In the genomic region with DNA sequence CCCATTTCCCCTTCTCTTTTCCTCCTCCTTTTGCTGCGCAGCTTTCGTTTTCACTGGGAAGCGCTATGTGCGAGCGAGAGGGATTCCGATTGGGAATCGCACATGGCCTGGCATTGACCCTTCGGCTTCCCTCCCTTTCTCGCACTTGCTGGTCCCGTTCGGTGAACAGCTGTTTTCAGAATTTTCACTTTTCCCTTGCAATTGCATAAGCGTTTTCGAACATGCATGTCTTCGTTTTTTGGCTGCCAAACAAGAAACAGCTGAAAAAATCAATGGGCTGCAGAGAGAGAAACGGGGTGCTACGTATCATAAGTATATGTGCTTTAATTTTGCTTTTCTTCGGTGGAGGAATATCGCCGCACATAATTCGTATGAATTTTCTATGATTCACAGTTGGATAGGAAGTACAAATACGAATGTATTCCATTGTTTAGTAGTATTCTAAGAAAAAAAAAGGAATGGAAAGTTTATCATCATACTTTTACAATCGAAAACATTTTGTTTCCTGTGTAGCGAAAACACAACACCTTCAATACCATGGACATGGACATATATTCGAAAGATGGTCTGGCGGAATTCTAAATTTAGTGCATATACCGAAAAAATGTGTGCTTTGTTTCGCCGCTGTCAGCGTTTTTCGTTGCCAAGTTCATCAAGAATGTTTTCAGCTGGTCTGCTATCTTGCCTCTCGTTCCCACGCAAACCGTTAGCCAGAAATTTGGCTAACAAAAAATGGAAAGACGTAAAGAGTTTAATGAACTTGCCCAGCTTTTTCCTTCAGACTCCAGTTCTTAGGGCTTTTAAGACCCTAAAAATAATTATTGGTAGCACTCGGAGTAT, we compare ENCODE assay signal across 1 fruit fly cellular context.
TF ChIP-seq lines count a peak whose summit lies in the region.

No protein-coding gene starts in this region.

TF ChIP-seq in whole organism, embryonic, 481 proteins besides CTCF, POLR2A, EP300 and RAD21 (continued from another document and continues in another):
- TF ChIP-seq vvl (GFP tag; IDR thresholded peaks at IDR 0.05; lab: Robert Waterston, UW) (peak; percentile 36; the same call in 1 of the 2 replicates), dmrt11E (tag; optimal IDR thresholded peaks at IDR 0.05; lab: Kevin White, UChicago) (no peak), maf-S (GFP tag; optimal IDR thresholded peaks at IDR 0.05; lab: Kevin White, UChicago) (no peak), bigmax (GFP tag; optimal IDR thresholded peaks at IDR 0.05; lab: Kevin White, UChicago) (no peak), tgo (GFP tag; IDR thresholded peaks at IDR 0.05; lab: Robert Waterston, UW) (no peak), Optix (GFP tag; IDR thresholded peaks at IDR 0.05; lab: Robert Waterston, UW) (no peak), pb (GFP tag; optimal IDR thresholded peaks at IDR 0.05; lab: Kevin White, UChicago) (no peak), CG14441 (GFP tag; IDR thresholded peaks at IDR 0.05; lab: Robert Waterston, UW) (peak; percentile 41; the same call in 1 of the 2 replicates), HmgD (GFP tag; optimal IDR thresholded peaks at IDR 0.05; lab: Kevin White, UChicago) (no peak), CG16779 (GFP tag; IDR thresholded peaks at IDR 0.05; lab: Robert Waterston, UW) (no peak), CG9932 (GFP tag; IDR thresholded peaks at IDR 0.05; lab: Robert Waterston, UW) (peak; percentile 64), CG7786 (GFP tag; optimal IDR thresholded peaks at IDR 0.05; lab: Kevin White, UChicago) (peak; percentile 45), Dad (GFP tag; optimal IDR thresholded peaks at IDR 0.05; lab: Kevin White, UChicago) (no peak), CG14667 (GFP tag; IDR thresholded peaks at IDR 0.05; lab: Robert Waterston, UW) (no peak), CG31365 (tag; optimal IDR thresholded peaks at IDR 0.05; lab: Kevin White, UChicago) (no peak), nerfin-2 (GFP tag; IDR thresholded peaks at IDR 0.05; lab: Robert Waterston, UW; ENCODE audit: partially characterized antibody) (no peak), CG15601 (tag; optimal IDR thresholded peaks at IDR 0.05; lab: Kevin White, UChicago) (no peak), inv (GFP tag; IDR thresholded peaks at IDR 0.05; lab: Robert Waterston, UW; ENCODE audit: partially characterized antibody) (no peak), CG2712 (tag; optimal IDR thresholded peaks at IDR 0.05; lab: Kevin White, UChicago) (peak; percentile 56), salm (tag; optimal IDR thresholded peaks at IDR 0.05; lab: Kevin White, UChicago) (peak; percentile 37), crol (GFP tag; IDR thresholded peaks at IDR 0.05; lab: Robert Waterston, UW) (peak; percentile 23; the same call in 1 of the 2 replicates), Sry-β (GFP tag; optimal IDR thresholded peaks at IDR 0.05; lab: Kevin White, UChicago) (no peak), Nf-YC (tag; optimal IDR thresholded peaks at IDR 0.05; lab: Kevin White, UChicago) (peak; percentile 19), CG10565 (GFP tag; optimal IDR thresholded peaks at IDR 0.05; lab: Kevin White, UChicago) (no peak), hth (optimal IDR thresholded peaks at IDR 0.05; lab: Kevin White, UChicago) (no peak), Mrtf (GFP tag; IDR thresholded peaks at IDR 0.05; lab: Robert Waterston, UW) (no peak), CG13123 (GFP tag; optimal IDR thresholded peaks at IDR 0.05; lab: Kevin White, UChicago) (no peak), CG7372 (GFP tag; IDR thresholded peaks at IDR 0.05; lab: Robert Waterston, UW) (0 out of 2 replicates have a peak, but pooled peaks have one; percentile 19), sc (optimal IDR thresholded peaks at IDR 0.05; lab: Kevin White, UChicago) (no peak), sc (GFP tag; optimal IDR thresholded peaks at IDR 0.05; lab: Kevin White, UChicago) (no peak), Antp (GFP tag; optimal IDR thresholded peaks at IDR 0.05; lab: Kevin White, UChicago) (no peak), HLH4C (GFP tag; IDR thresholded peaks at IDR 0.05; lab: Robert Waterston, UW; ENCODE audit: partially characterized antibody) (no peak), Doc3 (GFP tag; IDR thresholded peaks at IDR 0.05; lab: Robert Waterston, UW; ENCODE audit: partially characterized antibody) (no peak), Dref (GFP tag; IDR thresholded peaks at IDR 0.05; lab: Robert Waterston, UW) (no peak), CG9437 (GFP tag; optimal IDR thresholded peaks at IDR 0.05; lab: Kevin White, UChicago) (peak; percentile 43), usp (GFP tag; optimal IDR thresholded peaks at IDR 0.05; lab: Kevin White, UChicago) (no peak), CG32767 (GFP tag; IDR thresholded peaks at IDR 0.05; lab: Robert Waterston, UW) (no peak), CG4617 (GFP tag; optimal IDR thresholded peaks at IDR 0.05; lab: Kevin White, UChicago; ENCODE audit: borderline replicate concordance) (no peak), fd64A (GFP tag; optimal IDR thresholded peaks at IDR 0.05; lab: Kevin White, UChicago) (peak; percentile 1), lab (GFP tag; optimal IDR thresholded peaks at IDR 0.05; lab: Kevin White, UChicago) (peak; percentile 54), CG4328 (GFP tag; optimal IDR thresholded peaks at IDR 0.05; lab: Kevin White, UChicago) (peak; percentile 17), CG6854 (GFP tag; optimal IDR thresholded peaks at IDR 0.05; lab: Kevin White, UChicago) (no peak), CG34224 (GFP tag; IDR thresholded peaks at IDR 0.05; lab: Robert Waterston, UW; ENCODE audit: partially characterized antibody) (no peak), CG31441 (GFP tag; IDR thresholded peaks at IDR 0.05; lab: Robert Waterston, UW) (peak; percentile 58), Chrac-16 (GFP tag; optimal IDR thresholded peaks at IDR 0.05; lab: Kevin White, UChicago) (peak; percentile 15), insv (GFP tag; optimal IDR thresholded peaks at IDR 0.05; lab: Kevin White, UChicago) (peak in 1 of 2 experiments; percentile 55), cas (GFP tag; IDR thresholded peaks at IDR 0.05; lab: Robert Waterston, UW) (no peak), Jarid2 (GFP tag; optimal IDR thresholded peaks at IDR 0.05; lab: Kevin White, UChicago) (no peak), CG13296 (GFP tag; optimal IDR thresholded peaks at IDR 0.05; lab: Kevin White, UChicago) (peak; percentile 14), Rfx (GFP tag; IDR thresholded peaks at IDR 0.05; lab: Robert Waterston, UW) (peak; percentile 70), tap (tag; optimal IDR thresholded peaks at IDR 0.05; lab: Kevin White, UChicago) (peak; percentile 20), CG11456 (GFP tag; IDR thresholded peaks at IDR 0.05; lab: Robert Waterston, UW) (no peak), Xbp1 (GFP tag; optimal IDR thresholded peaks at IDR 0.05; lab: Kevin White, UChicago) (peak; percentile 13), ase (GFP tag; IDR thresholded peaks at IDR 0.05; lab: Robert Waterston, UW) (no peak), slou (GFP tag; optimal IDR thresholded peaks at IDR 0.05; lab: Kevin White, UChicago) (no peak), BtbVII (GFP tag; optimal IDR thresholded peaks at IDR 0.05; lab: Kevin White, UChicago) (peak; percentile 43), stc (GFP tag; IDR thresholded peaks at IDR 0.05; lab: Robert Waterston, UW) (0 out of 2 replicates have a peak, but pooled peaks have one; percentile 28), klu (GFP tag; IDR thresholded peaks at IDR 0.05; lab: Robert Waterston, UW) (no peak), Side (GFP tag; optimal IDR thresholded peaks at IDR 0.05; lab: Kevin White, UChicago) (no peak), Dek (tag; optimal IDR thresholded peaks at IDR 0.05; lab: Kevin White, UChicago) (peak; percentile 16), nom (GFP tag; optimal IDR thresholded peaks at IDR 0.05; lab: Kevin White, UChicago) (no peak), CG15073 (GFP tag; optimal IDR thresholded peaks at IDR 0.05; lab: Kevin White, UChicago) (no peak), B-H2 (GFP tag; optimal IDR thresholded peaks at IDR 0.05; lab: Kevin White, UChicago) (no peak), Mad (GFP tag; optimal IDR thresholded peaks at IDR 0.05; lab: Kevin White, UChicago) (no peak), CG2875 (GFP tag; optimal IDR thresholded peaks at IDR 0.05; lab: Kevin White, UChicago) (no peak), Bdp1 (GFP tag; optimal IDR thresholded peaks at IDR 0.05; lab: Kevin White, UChicago) (no peak), en (GFP tag; optimal IDR thresholded peaks at IDR 0.05; lab: Kevin White, UChicago) (no peak), crc (GFP tag; optimal IDR thresholded peaks at IDR 0.05; lab: Kevin White, UChicago) (no peak), CG30431 (GFP tag; optimal IDR thresholded peaks at IDR 0.05; lab: Kevin White, UChicago) (peak; percentile 19), CG14860 (GFP tag; IDR thresholded peaks at IDR 0.05; lab: Robert Waterston, UW; ENCODE audit: partially characterized antibody) (no peak), CG3407 (GFP tag; optimal IDR thresholded peaks at IDR 0.05; lab: Kevin White, UChicago) (no peak), CG1602 (GFP tag; optimal IDR thresholded peaks at IDR 0.05; lab: Kevin White, UChicago) (no peak), gce (GFP tag; IDR thresholded peaks at IDR 0.05; lab: Robert Waterston, UW) (no peak), dm (GFP tag; optimal IDR thresholded peaks at IDR 0.05; lab: Kevin White, UChicago) (no peak), zen (tag; optimal IDR thresholded peaks at IDR 0.05; lab: Kevin White, UChicago) (peak; percentile 4), sug (tag; optimal IDR thresholded peaks at IDR 0.05; lab: Kevin White, UChicago) (no peak), ci (GFP tag; IDR thresholded peaks at IDR 0.05; lab: Robert Waterston, UW) (no peak), Dfd (GFP tag; optimal IDR thresholded peaks at IDR 0.05; lab: Kevin White, UChicago) (no peak), Taf1 (GFP tag; IDR thresholded peaks at IDR 0.05; lab: Robert Waterston, UW) (no peak), CG1024 (GFP tag; IDR thresholded peaks at IDR 0.05; lab: Robert Waterston, UW) (no peak), BEAF-32 (GFP tag; optimal IDR thresholded peaks at IDR 0.05; lab: Kevin White, UChicago) (no peak), Six4 (GFP tag; optimal IDR thresholded peaks at IDR 0.05; lab: Kevin White, UChicago) (no peak), CG6175 (GFP tag; IDR thresholded peaks at IDR 0.05; lab: Robert Waterston, UW) (no peak), hkb (optimal IDR thresholded peaks at IDR 0.05; lab: Kevin White, UChicago) (no peak), hkb (GFP tag; IDR thresholded peaks at IDR 0.05; lab: Robert Waterston, UW) (peak; percentile 36; the same call in 1 of the 2 replicates), CG14965 (GFP tag; optimal IDR thresholded peaks at IDR 0.05; lab: Kevin White, UChicago; ENCODE audit: borderline replicate concordance) (no peak), tup (GFP tag; optimal IDR thresholded peaks at IDR 0.05; lab: Kevin White, UChicago) (no peak), kni (GFP tag; optimal IDR thresholded peaks at IDR 0.05; lab: Kevin White, UChicago) (no peak), da (GFP tag; optimal IDR thresholded peaks at IDR 0.05; lab: Kevin White, UChicago) (no peak), CG11723 (GFP tag; optimal IDR thresholded peaks at IDR 0.05; lab: Kevin White, UChicago) (no peak), CG9609 (GFP tag; optimal IDR thresholded peaks at IDR 0.05; lab: Kevin White, UChicago) (peak; percentile 15), rib (GFP tag; IDR thresholded peaks at IDR 0.05; lab: Robert Waterston, UW) (no peak), CG3163 (GFP tag; optimal IDR thresholded peaks at IDR 0.05; lab: Kevin White, UChicago) (no peak), CG11504 (tag; optimal IDR thresholded peaks at IDR 0.05; lab: Kevin White, UChicago) (peak; percentile 73), CG17385 (GFP tag; optimal IDR thresholded peaks at IDR 0.05; lab: Kevin White, UChicago) (peak; percentile 21), Dp (GFP tag; optimal IDR thresholded peaks at IDR 0.05; lab: Kevin White, UChicago) (no peak), grn (GFP tag; optimal IDR thresholded peaks at IDR 0.05; lab: Kevin White, UChicago) (no peak), CG16813 (GFP tag; IDR thresholded peaks at IDR 0.05; lab: Robert Waterston, UW; ENCODE audit: partially characterized antibody) (no peak), eyg (GFP tag; optimal IDR thresholded peaks at IDR 0.05; lab: Kevin White, UChicago) (no peak), CG11560 (tag; IDR thresholded peaks at IDR 0.05; lab: Robert Waterston, UW) (no peak), CG10267 (tag; optimal IDR thresholded peaks at IDR 0.05; lab: Kevin White, UChicago) (peak; percentile 19), CG2120 (GFP tag; optimal IDR thresholded peaks at IDR 0.05; lab: Kevin White, UChicago) (peak; percentile 74), Gug (GFP tag; IDR thresholded peaks at IDR 0.05; lab: Robert Waterston, UW) (0 out of 4 replicates have a peak, but pooled peaks have one; percentile 20), tio (GFP tag; optimal IDR thresholded peaks at IDR 0.05; lab: Kevin White, UChicago) (no peak), dpn (GFP tag; optimal IDR thresholded peaks at IDR 0.05; lab: Kevin White, UChicago) (peak in 1 of 2 experiments; percentile 29), cato (GFP tag; optimal IDR thresholded peaks at IDR 0.05; lab: Kevin White, UChicago; ENCODE audit: borderline replicate concordance) (no peak), dati (GFP tag; IDR thresholded peaks at IDR 0.05; lab: Robert Waterston, UW) (no peak), seq (GFP tag; IDR thresholded peaks at IDR 0.05; lab: Robert Waterston, UW) (no peak), mirr (GFP tag; optimal IDR thresholded peaks at IDR 0.05; lab: Kevin White, UChicago) (no peak), CG12942 (GFP tag; optimal IDR thresholded peaks at IDR 0.05; lab: Kevin White, UChicago) (peak; percentile 10), Trl (optimal IDR thresholded peaks at IDR 0.05; lab: Kevin White, UChicago) (no peak), Trl (GFP tag; optimal IDR thresholded peaks at IDR 0.05; lab: Kevin White, UChicago) (no peak), nerfin-1 (tag; optimal IDR thresholded peaks at IDR 0.05; lab: Kevin White, UChicago) (peak; percentile 23), az2 (GFP tag; optimal IDR thresholded peaks at IDR 0.05; lab: Kevin White, UChicago) (peak; percentile 41), CG6791 (GFP tag; IDR thresholded peaks at IDR 0.05; lab: Robert Waterston, UW; ENCODE audit: partially characterized antibody) (no peak), nau (GFP tag; optimal IDR thresholded peaks at IDR 0.05; lab: Kevin White, UChicago) (peak; percentile 64), twi (tag; optimal IDR thresholded peaks at IDR 0.05; lab: Kevin White, UChicago) (peak; percentile 18), CG18262 (tag; optimal IDR thresholded peaks at IDR 0.05; lab: Kevin White, UChicago) (peak; percentile 29), bab2 (GFP tag; optimal IDR thresholded peaks at IDR 0.05; lab: Kevin White, UChicago) (peak; percentile 57), gsb-n (tag; optimal IDR thresholded peaks at IDR 0.05; lab: Kevin White, UChicago) (peak; percentile 6), D19B (GFP tag; optimal IDR thresholded peaks at IDR 0.05; lab: Kevin White, UChicago) (no peak), chn (GFP tag; optimal IDR thresholded peaks at IDR 0.05; lab: Kevin White, UChicago) (no peak), Sin3A (optimal IDR thresholded peaks at IDR 0.05; lab: Kevin White, UChicago) (no peak), CG11696 (GFP tag; IDR thresholded peaks at IDR 0.05; lab: Robert Waterston, UW) (no peak)
